Worm (Caenorhabditis elegans) whole organism, L2 larva: ENCODE data around the gene mdt-11.
"Not testable (repeated sequence)": the region's sequence is repeated elsewhere in the genome, so short reads cannot be mapped to it uniquely, and the experiment has no call there.

ENCODE experiments used
- ceh-16 ChIP-seq: fragments of 150-350 bp; optimal IDR thresholded peaks from 2 replicates; lab custom pipeline; 2014; ENCODE audit warnings: missing biosample characterization, missing genetic modification characterization
- elt-3 ChIP-seq: sonication (generic microtip); optimal IDR thresholded peaks from 2 replicates; lab custom pipeline; 2017; ENCODE audit warnings: missing biosample characterization, missing genetic modification characterization
- lin-11 ChIP-seq: fragments of 150-350 bp; sonication (generic microtip); optimal IDR thresholded peaks from 2 replicates; lab custom pipeline; 2014; ENCODE audit warnings: missing biosample characterization, missing genetic modification characterization, inconsistent platforms, mixed read lengths
- lin-39 ChIP-seq: fragments of 150-350 bp; optimal IDR thresholded peaks from 2 replicates; lab custom pipeline; 2014; ENCODE audit warnings: missing biosample characterization, missing genetic modification reagents, missing genetic modification characterization
- nhr-10 ChIP-seq: sonication (generic microtip); optimal IDR thresholded peaks from 2 replicates; lab custom pipeline; 2017; ENCODE audit warnings: missing biosample characterization, missing genetic modification characterization
- nhr-23 ChIP-seq: fragments of 150-350 bp; optimal IDR thresholded peaks from 2 replicates; lab custom pipeline; 2014; ENCODE audit warnings: missing biosample characterization, missing genetic modification reagents, missing genetic modification characterization
- nhr-237 ChIP-seq: fragments of 150-350 bp; optimal IDR thresholded peaks from 2 replicates; lab custom pipeline; 2014; ENCODE audit warnings: missing biosample characterization, missing genetic modification characterization
- nhr-77 ChIP-seq: fragments of 150-350 bp; optimal IDR thresholded peaks from 2 replicates; lab custom pipeline; 2014; ENCODE audit warnings: missing biosample characterization, missing genetic modification characterization
- sma-9 ChIP-seq, 2 experiments: fragments of 150-350 bp in 1 of 2; sonication (generic microtip) in 1 of 2; optimal IDR thresholded peaks; 2 replicates each; lab custom pipeline; 2014 to 2016; ENCODE audit warnings: missing genetic modification characterization in 2 of 2, mild to moderate bottlenecking in 1 of 2, missing biosample characterization in 1 of 2, missing compliant biosample characterization in 1 of 2, missing genetic modification reagents in 1 of 2, moderate library complexity in 1 of 2

DNA sequence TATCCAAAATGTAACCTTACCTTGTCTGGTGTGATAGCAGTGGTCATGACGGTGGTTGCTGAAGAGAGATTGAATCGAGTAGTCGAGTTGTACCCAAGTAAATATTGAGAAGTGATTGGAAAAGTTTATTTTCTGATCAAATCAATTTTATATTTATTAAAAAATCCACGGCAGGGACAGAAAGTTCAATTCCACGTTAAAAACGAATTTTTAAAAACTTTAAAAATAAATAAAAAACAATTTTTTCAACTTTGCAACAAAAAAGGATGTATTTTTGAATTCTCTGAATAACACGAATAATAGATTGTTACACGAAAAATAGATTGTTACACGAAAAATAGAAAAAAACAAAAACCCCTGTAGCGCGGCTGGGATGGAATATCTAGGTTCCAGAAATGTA is 34.7 kb downstream of the mdt-11 start, which contains the start of gene C45G9.9:
- not testable (repeated sequence) for TF ChIP-seq elt-3; nhr-23; nhr-77 (tag; lab: Kevin White, UChicago); sma-9 (GFP tag; optimal IDR thresholded peaks at IDR 0.05; lab: Kevin White, UChicago); sma-9 (tag; optimal IDR thresholded peaks at IDR 0.05; lab: Kevin White, UChicago); lin-11 (tag; lab: Kevin White, UChicago); lin-39 (tag; lab: Kevin White, UChicago); ceh-16 (tag; lab: Kevin White, UChicago); nhr-237 (tag; lab: Kevin White, UChicago); nhr-10 (tag; lab: Kevin White, UChicago)
